Worm (Caenorhabditis elegans) whole organism, L4 larva: ENCODE data around the gene spc-1.

ENCODE experiments used
- D1046.2 ChIP-seq: fragments of 200-800 bp; sonication (Bioruptor generic); IDR thresholded peaks from 2 replicates; pipeline ENCODE4 v1.3.6; 2022; ENCODE audit warnings: missing genetic modification characterization, missing compliant biosample characterization
- F44E2.7 ChIP-seq: fragments of 200-800 bp; sonication (Bioruptor generic); IDR thresholded peaks from 2 replicates; pipeline ENCODE4 v2.1.2; 2022; ENCODE audit warnings: missing genetic modification characterization, missing compliant biosample characterization
- T26A8.4 ChIP-seq: fragments of 200-800 bp; sonication (Bioruptor generic); IDR thresholded peaks from 2 replicates; pipeline ENCODE4 v1.3.6; 2022; ENCODE audit warnings: missing genetic modification characterization, missing compliant biosample characterization
- Y75B8A.6 ChIP-seq: fragments of 200-800 bp; sonication (Bioruptor generic); IDR thresholded peaks from 2 replicates; pipeline ENCODE4 v1.3.6; 2022; ENCODE audit warnings: missing genetic modification reagents, missing genetic modification characterization, missing compliant biosample characterization
- ZK337.2 ChIP-seq: fragments of 200-800 bp; sonication (Bioruptor generic); IDR thresholded peaks from 2 replicates; pipeline ENCODE4 v1.3.6; 2022; ENCODE audit warnings: missing genetic modification reagents, missing genetic modification characterization, missing compliant biosample characterization
- aha-1 ChIP-seq: fragments of 150-350 bp; peaks from one replicate; lab custom pipeline; 2014; ENCODE audit warnings: missing biosample characterization, missing genetic modification characterization
- attf-4 ChIP-seq: sonication (generic microtip); optimal IDR thresholded peaks from 3 replicates; lab custom pipeline; 2017; ENCODE audit warnings: missing biosample characterization, missing genetic modification characterization
- ceh-28 ChIP-seq: fragments of 150-350 bp; optimal IDR thresholded peaks from 2 replicates; lab custom pipeline; 2014; ENCODE audit warnings: missing biosample characterization, missing genetic modification reagents, missing genetic modification characterization
- ceh-62 ChIP-seq: sonication (generic microtip); optimal IDR thresholded peaks from 2 replicates; lab custom pipeline; 2017; ENCODE audit warnings: missing biosample characterization, missing genetic modification characterization
- daf-16 ChIP-seq, 3 experiments: sonication (generic microtip); optimal IDR thresholded peaks; 2 replicates each; lab custom pipeline; 2016 to 2017; ENCODE audit warnings: missing genetic modification characterization in 3 of 3, missing genetic modification reagents in 3 of 3, mild to moderate bottlenecking in 2 of 3, missing compliant biosample characterization in 2 of 3, missing biosample characterization in 1 of 3, moderate library complexity in 1 of 3
- daf-19 ChIP-seq: fragments of 200-800 bp; sonication (Bioruptor generic); conservative IDR thresholded peaks from 2 replicates; pipeline ENCODE4 v1.3.6; 2022; ENCODE audit warnings: missing genetic modification characterization, missing compliant biosample characterization
- dmd-6 ChIP-seq: fragments of 200-800 bp; sonication (Bioruptor generic); IDR thresholded peaks from 2 replicates; pipeline ENCODE4 v1.3.6; 2022; ENCODE audit warnings: missing genetic modification reagents, missing genetic modification characterization, missing compliant biosample characterization
- duxl-1 ChIP-seq: sonication (generic microtip); optimal IDR thresholded peaks from 2 replicates; lab custom pipeline; 2016; ENCODE audit warnings: mild to moderate bottlenecking, missing genetic modification characterization, moderate library complexity, missing compliant biosample characterization; ENCODE audit not compliant: poor library complexity
- dve-1 ChIP-seq: sonication (generic microtip); optimal IDR thresholded peaks from 2 replicates; lab custom pipeline; 2017; ENCODE audit warnings: antibody characterized with exemption, mild to moderate bottlenecking, missing genetic modification characterization, missing compliant biosample characterization; ENCODE audit not compliant: insufficient read depth
- egl-43 ChIP-seq: fragments of 200-800 bp; sonication (Bioruptor generic); IDR thresholded peaks from 2 replicates; pipeline ENCODE4 v1.3.6; 2022; ENCODE audit warnings: missing genetic modification reagents, missing genetic modification characterization, missing compliant biosample characterization
- hlh-11 ChIP-seq: fragments of 200-800 bp; sonication (Bioruptor generic); optimal IDR thresholded peaks from 2 replicates; lab custom pipeline; 2018; ENCODE audit warnings: mild to moderate bottlenecking, missing genetic modification characterization, missing compliant biosample characterization
- hlh-30 ChIP-seq: sonication (generic microtip); optimal IDR thresholded peaks from 2 replicates; lab custom pipeline; 2017; ENCODE audit warnings: antibody characterized with exemption, mild to moderate bottlenecking, missing genetic modification characterization, missing compliant biosample characterization; ENCODE audit not compliant: insufficient read depth
- lin-1 ChIP-seq: fragments of 200-800 bp; sonication (Bioruptor generic); IDR thresholded peaks from 2 replicates; pipeline ENCODE4 v1.3.6; 2022; ENCODE audit warnings: missing genetic modification reagents, missing genetic modification characterization, missing compliant biosample characterization
- lsy-2 ChIP-seq, 2 experiments: fragments of 150-350 bp in 1 of 2; sonication (generic microtip) in 1 of 2; optimal IDR thresholded peaks; 2 replicates each; lab custom pipeline; 2014 to 2017; ENCODE audit warnings: missing biosample characterization in 2 of 2, missing genetic modification characterization in 2 of 2
- mdt-29 ChIP-seq: fragments of 200-800 bp; sonication (Bioruptor generic); IDR thresholded peaks from 2 replicates; pipeline ENCODE4 v1.3.6; 2022; ENCODE audit warnings: missing genetic modification reagents, missing genetic modification characterization, missing compliant biosample characterization
- mep-1 ChIP-seq: fragments of 150-350 bp; sonication (generic microtip); optimal IDR thresholded peaks from 3 replicates; lab custom pipeline; 2014; ENCODE audit warnings: missing biosample characterization, missing genetic modification characterization
- mxl-2 ChIP-seq: fragments of 200-800 bp; sonication (Bioruptor generic); conservative IDR thresholded peaks from 2 replicates; pipeline ENCODE4 v1.3.6; 2022; ENCODE audit warnings: missing genetic modification reagents, missing genetic modification characterization, missing compliant biosample characterization
- nhr-102 ChIP-seq: sonication (generic microtip); optimal IDR thresholded peaks from 2 replicates; lab custom pipeline; 2016; ENCODE audit warnings: mild to moderate bottlenecking, missing genetic modification characterization, moderate library complexity, missing compliant biosample characterization
- nhr-28 ChIP-seq: fragments of 150-350 bp; optimal IDR thresholded peaks from 2 replicates; lab custom pipeline; 2014; ENCODE audit warnings: missing biosample characterization, missing genetic modification characterization
- nhr-42 ChIP-seq: fragments of 200-800 bp; sonication (Bioruptor generic); IDR thresholded peaks from 2 replicates; pipeline ENCODE4 v1.3.6; 2022; ENCODE audit warnings: missing genetic modification characterization, missing compliant biosample characterization
- nhr-48 ChIP-seq: sonication (generic microtip); optimal IDR thresholded peaks from 2 replicates; lab custom pipeline; 2016; ENCODE audit warnings: mild to moderate bottlenecking, missing genetic modification characterization, missing compliant biosample characterization
- nhr-77 ChIP-seq: fragments of 150-350 bp; optimal IDR thresholded peaks from 2 replicates; lab custom pipeline; 2014; ENCODE audit warnings: missing biosample characterization, missing genetic modification characterization
- pha-4 ChIP-seq, 2 experiments: fragments of 150-350 bp in 1 of 2; fragments of 200-800 bp in 1 of 2; sonication (Bioruptor generic) in 1 of 2; IDR thresholded peaks in 1 of 2; optimal IDR thresholded peaks in 1 of 2; 2 replicates each; pipeline versions ENCODE4 v1.3.6 to Lab custom; 2014 to 2022; ENCODE audit warnings: missing genetic modification characterization in 2 of 2, missing genetic modification reagents in 2 of 2, missing biosample characterization in 1 of 2, missing compliant biosample characterization in 1 of 2
- php-3 ChIP-seq: fragments of 200-800 bp; sonication (Bioruptor generic); IDR thresholded peaks from 2 replicates; pipeline ENCODE4 v1.3.6; 2022; ENCODE audit warnings: missing genetic modification reagents, missing genetic modification characterization, missing compliant biosample characterization
- pqm-1 ChIP-seq: sonication (generic microtip); optimal IDR thresholded peaks from 2 replicates; lab custom pipeline; 2017; ENCODE audit warnings: missing biosample characterization, missing genetic modification characterization
- rbr-2 ChIP-seq: sonication (generic microtip); optimal IDR thresholded peaks from 2 replicates; lab custom pipeline; 2016; ENCODE audit warnings: missing genotype, missing genetic modification characterization, missing compliant biosample characterization
- saeg-2 ChIP-seq: fragments of 200-800 bp; sonication (Bioruptor generic); IDR thresholded peaks from 2 replicates; pipeline ENCODE4 v1.3.6; 2022; ENCODE audit warnings: missing genetic modification reagents, missing genetic modification characterization, missing compliant biosample characterization
- set-16 ChIP-seq: fragments of 200-800 bp; sonication (Bioruptor generic); IDR thresholded peaks from 2 replicates; pipeline ENCODE4 v1.3.6; 2022; ENCODE audit warnings: missing genetic modification reagents, missing genetic modification characterization, missing compliant biosample characterization
- skn-1 ChIP-seq: fragments of 150-350 bp; optimal IDR thresholded peaks from 2 replicates; lab custom pipeline; 2014; ENCODE audit warnings: missing biosample characterization, missing genetic modification characterization
- snpc-1.2 ChIP-seq: fragments of 200-800 bp; sonication (Bioruptor generic); IDR thresholded peaks from 2 replicates; pipeline ENCODE4 v1.3.6; 2022; ENCODE audit warnings: missing genetic modification reagents, missing genetic modification characterization, missing compliant biosample characterization
- snpc-4 ChIP-seq: fragments of 150-350 bp; optimal IDR thresholded peaks from 2 replicates; lab custom pipeline; 2014; ENCODE audit warnings: missing biosample characterization, missing genetic modification characterization
- spr-3 ChIP-seq: fragments of 200-800 bp; sonication (Bioruptor generic); optimal IDR thresholded peaks from 2 replicates; lab custom pipeline; 2018; ENCODE audit warnings: mild to moderate bottlenecking, missing genetic modification characterization, missing compliant biosample characterization
- tra-1 ChIP-seq: fragments of 200-800 bp; sonication (Bioruptor generic); IDR thresholded peaks from 2 replicates; pipeline ENCODE4 v1.3.6; 2022; ENCODE audit warnings: missing genetic modification reagents, missing genetic modification characterization, missing compliant biosample characterization
- unc-62 ChIP-seq, 3 experiments: fragments of 150-350 bp in 1 of 3; sonication (generic microtip); optimal IDR thresholded peaks in 2 of 3; peaks in 1 of 3; 1 replicate in 1 of 3; 2 replicates in 2 of 3; lab custom pipeline; 2014 to 2017; ENCODE audit warnings: missing biosample characterization in 3 of 3, missing genetic modification characterization in 3 of 3, missing genetic modification reagents in 3 of 3, missing genotype in 1 of 3
- zfp-2 ChIP-seq: sonication (generic microtip); optimal IDR thresholded peaks from 2 replicates; lab custom pipeline; 2016; ENCODE audit warnings: mild to moderate bottlenecking, missing genetic modification characterization, missing compliant biosample characterization
- zip-11 ChIP-seq: fragments of 200-800 bp; sonication (Bioruptor generic); IDR thresholded peaks from 2 replicates; pipeline ENCODE4 v1.3.6; 2022; ENCODE audit warnings: missing genetic modification characterization, missing compliant biosample characterization

Gene spc-1

DNA sequence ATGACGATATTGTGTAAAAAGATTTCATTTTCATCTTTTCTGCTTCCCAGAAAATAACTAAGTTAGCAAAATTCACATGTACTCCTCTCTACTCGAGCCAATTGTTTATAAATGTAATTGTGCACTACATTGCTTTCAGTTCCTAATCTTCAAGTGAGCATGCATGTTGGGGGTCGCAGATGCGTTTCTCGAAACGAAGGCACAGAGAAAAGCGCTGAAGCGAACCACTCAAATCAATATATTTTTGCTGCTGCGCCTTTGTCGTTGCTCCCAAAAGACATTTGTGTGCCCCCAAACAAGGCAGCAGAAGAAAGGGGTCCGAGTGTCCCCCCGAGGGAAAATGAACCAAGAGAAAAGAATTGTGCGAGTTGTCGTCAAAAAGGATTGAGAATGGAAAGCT is 646 bp downstream of the spc-1 start (continued):
- TF ChIP-seq pqm-1 (tag; lab: Kevin White, UChicago) (no peak), skn-1 (tag; lab: Kevin White, UChicago) (no peak), spr-3 (GFP tag; lab: Kevin White, UChicago) (no peak), ceh-62 (tag; lab: Kevin White, UChicago) (no peak)

DNA sequence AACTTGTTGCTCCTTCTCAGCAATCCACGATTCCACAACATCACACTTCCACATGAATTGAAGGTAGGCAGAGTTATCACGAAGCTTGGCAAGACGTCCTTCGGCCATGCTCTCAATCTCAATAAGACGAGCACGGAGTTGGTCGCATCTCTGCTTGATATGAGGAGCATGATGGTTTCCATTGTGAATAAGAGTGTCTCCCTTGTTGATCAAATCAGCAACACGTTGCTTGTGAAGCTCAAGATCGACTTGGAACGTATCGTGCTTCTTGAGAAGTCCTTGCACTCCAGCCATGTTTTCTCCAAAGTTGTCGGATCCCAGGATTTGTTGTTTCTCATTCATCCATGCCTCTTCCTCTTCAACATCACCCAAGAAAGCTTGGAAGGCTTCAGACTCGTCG is 7.3 kb downstream of the spc-1 start:
- TF ChIP-seq attf-4 (tag; lab: Kevin White, UChicago) (no peak), zfp-2 (tag; lab: Kevin White, UChicago) (no peak), pha-4 (GFP tag; IDR thresholded peaks at IDR 0.05; lab: Robert Waterston, UW) (no peak), pha-4 (tag; optimal IDR thresholded peaks at IDR 0.05; lab: Kevin White, UChicago) (no peak), nhr-102 (tag; lab: Kevin White, UChicago) (no peak), egl-43 (GFP tag; lab: Robert Waterston, UW) (no peak), unc-62 (GFP tag; optimal IDR thresholded peaks at IDR 0.05 in 1 of 2; lab: Kevin White, UChicago) (peak in 1 of 2 experiments; percentile 94), unc-62 (tag; optimal IDR thresholded peaks at IDR 0.05; lab: Kevin White, UChicago) (no peak)

DNA sequence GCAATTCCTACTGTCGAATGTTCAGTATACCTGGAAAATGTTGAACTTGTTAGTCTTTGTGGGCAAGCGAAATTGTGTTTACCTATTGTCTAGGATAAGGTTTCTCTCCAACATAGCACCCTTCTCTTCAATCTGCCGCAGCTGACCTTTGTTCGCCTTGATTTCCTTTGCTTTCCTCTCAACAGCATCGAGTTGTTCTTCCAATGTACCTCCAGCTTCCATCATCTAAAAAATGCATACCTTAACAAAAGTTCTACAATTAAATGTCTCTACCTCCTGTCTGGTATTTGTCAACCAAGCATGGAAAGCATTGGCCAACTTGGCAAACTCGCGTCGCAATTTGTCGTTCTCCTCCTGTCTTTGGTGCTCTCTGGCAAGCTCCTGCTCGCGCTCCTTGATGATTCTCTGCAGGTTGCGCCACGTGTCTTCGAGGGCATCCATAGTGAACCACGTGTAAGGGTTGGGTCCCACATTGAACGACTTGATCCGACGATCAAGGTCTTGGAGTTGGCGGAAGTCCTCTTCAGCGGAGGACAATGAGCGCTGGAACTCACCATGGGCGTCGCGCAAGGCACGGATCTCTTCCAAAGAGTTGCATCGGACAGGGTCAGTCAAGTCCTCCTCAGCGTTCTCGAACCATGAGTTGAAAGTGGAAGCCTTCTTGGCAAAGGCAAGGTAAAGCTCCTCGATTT is 8.1 kb downstream of the spc-1 start:
- TF ChIP-seq zip-11 (GFP tag; lab: Robert Waterston, UW) (no peak), set-16 (GFP tag; lab: Robert Waterston, UW) (peak; percentile 55), unc-62 (GFP tag; optimal IDR thresholded peaks at IDR 0.05 in 1 of 2; lab: Kevin White, UChicago) (peak in 1 of 2 experiments; percentile 94), unc-62 (tag; optimal IDR thresholded peaks at IDR 0.05; lab: Kevin White, UChicago) (no peak)

DNA sequence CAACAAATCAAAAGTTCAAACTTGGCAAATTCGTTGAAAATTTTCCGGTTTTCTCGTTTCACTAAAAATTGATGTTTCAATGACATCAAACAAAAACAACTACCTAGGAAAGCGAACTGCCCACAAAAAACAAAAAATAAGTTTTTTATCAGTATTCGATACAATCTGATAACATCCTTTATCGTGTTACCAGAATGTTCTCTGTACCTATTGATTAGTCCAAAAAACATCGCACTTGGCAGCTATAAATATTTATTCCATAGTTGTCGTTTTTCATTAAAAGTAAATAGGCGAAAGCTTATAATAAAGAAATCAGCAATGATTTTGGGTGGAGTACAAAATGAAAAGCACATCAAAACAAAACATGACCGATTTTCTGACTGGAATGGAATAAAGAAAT is 9.7 kb downstream of the spc-1 start:
- TF ChIP-seq snpc-1.2 (GFP tag; lab: Robert Waterston, UW) (no peak), mep-1 (tag; lab: Kevin White, UChicago) (peak; percentile 66), snpc-4 (tag; lab: Kevin White, UChicago) (no peak), dve-1 (tag; lab: Kevin White, UChicago) (peak; percentile 88), ceh-28 (tag; lab: Kevin White, UChicago) (no peak), aha-1 (tag; lab: Kevin White, UChicago) (peak; percentile 88), nhr-48 (tag; lab: Kevin White, UChicago) (peak; percentile 77), nhr-102 (tag; lab: Kevin White, UChicago) (peak; percentile 66), tra-1 (GFP tag; lab: Robert Waterston, UW) (peak; percentile 72), hlh-11 (peak; percentile 77), lsy-2 (tag; optimal IDR thresholded peaks at IDR 0.05; lab: Kevin White, UChicago) (peak in 1 of 2 experiments; percentile 42), duxl-1 (peak; percentile 40), Y75B8A.6 (GFP tag; lab: Robert Waterston, UW) (no peak), mxl-2 (no peak), pha-4 (GFP tag; IDR thresholded peaks at IDR 0.05; lab: Robert Waterston, UW) (0 out of 2 replicates have a peak, but pooled peaks have one; percentile 24), pha-4 (tag; optimal IDR thresholded peaks at IDR 0.05; lab: Kevin White, UChicago) (no peak), dmd-6 (peak; percentile 66), daf-19 (GFP tag; lab: Robert Waterston, UW) (no peak), nhr-77 (peak; percentile 13), php-3 (peak; percentile 76), lin-1 (0 out of 2 replicates have a peak, but pooled peaks have one; percentile 26), hlh-30 (tag; lab: Kevin White, UChicago) (peak; percentile 13), mdt-29 (peak; percentile 60; the same call in 1 of the 2 replicates), F44E2.7 (GFP tag; lab: Robert Waterston, UW) (no peak), saeg-2 (0 out of 2 replicates have a peak, but pooled peaks have one; percentile 30), rbr-2 (tag; lab: Kevin White, UChicago) (no peak), nhr-42 (GFP tag; lab: Robert Waterston, UW) (no peak), T26A8.4 (peak; percentile 8; the same call in 1 of the 2 replicates), daf-16 (GFP tag; optimal IDR thresholded peaks at IDR 0.05; lab: Kevin White, UChicago) (peak in 1 of 2 experiments; percentile 48), daf-16 (tag; optimal IDR thresholded peaks at IDR 0.05; lab: Kevin White, UChicago) (peak; percentile 100), D1046.2 (no peak), ZK337.2 (no peak), nhr-28 (tag; lab: Kevin White, UChicago) (peak; percentile 74)
